Fruit fly (Drosophila melanogaster): ENCODE measurements around the gene twin.
A peak's percentile ranks its signal among the peaks of the same experiment; 100 is the strongest.

Gene twin

DNA sequence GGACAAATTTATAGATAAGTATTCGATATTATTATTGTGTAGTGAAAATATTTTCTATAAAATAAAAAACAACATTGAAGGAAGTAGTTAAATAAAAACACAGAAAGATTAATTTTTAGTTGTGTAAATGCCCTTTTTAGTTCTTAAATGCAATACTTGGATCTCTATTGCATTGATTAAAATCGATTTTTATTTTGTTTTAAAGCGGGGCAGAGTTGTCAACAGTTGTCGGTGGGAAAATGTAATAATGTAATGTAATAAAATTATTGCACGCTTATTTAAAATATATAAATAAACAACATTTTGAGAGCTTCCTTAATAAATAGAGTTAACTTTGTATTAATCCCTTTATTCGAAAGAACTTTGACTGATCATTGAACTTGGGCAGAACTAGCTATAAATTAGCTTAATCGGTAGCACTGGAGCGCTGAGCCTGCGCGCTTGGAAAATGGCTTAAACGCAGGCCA is 58.2 kb downstream of the twin start, which contains the start of gene Apc2 (continued):
- TF ChIP-seq CG12104 (GFP tag; optimal IDR thresholded peaks at IDR 0.05) (peak; percentile 45), Sry-δ (GFP tag; optimal IDR thresholded peaks at IDR 0.05) (peak; percentile 66), Rx (GFP tag; IDR thresholded peaks at IDR 0.05) (peak; percentile 58), mam (GFP tag; optimal IDR thresholded peaks at IDR 0.05) (peak; percentile 41), pita (GFP tag; optimal IDR thresholded peaks at IDR 0.05) (no peak), CG31388 (GFP tag; optimal IDR thresholded peaks at IDR 0.05) (no peak), da (GFP tag; optimal IDR thresholded peaks at IDR 0.05) (no peak), CG6272 (GFP tag; IDR thresholded peaks at IDR 0.05) (no peak), NFAT (GFP tag; IDR thresholded peaks at IDR 0.05) (peak; percentile 51; the same call in 1 of the 2 replicates), CG5953 (GFP tag; IDR thresholded peaks at IDR 0.05) (no peak), NC2β (GFP tag; optimal IDR thresholded peaks at IDR 0.05) (no peak), Deaf1 (tag; optimal IDR thresholded peaks at IDR 0.05) (no peak), CG6791 (GFP tag; IDR thresholded peaks at IDR 0.05; ENCODE audit: partially characterized antibody) (no peak), CG11456 (GFP tag; IDR thresholded peaks at IDR 0.05) (no peak), pnt (GFP tag; optimal IDR thresholded peaks at IDR 0.05) (no peak), CG10543 (GFP tag; optimal IDR thresholded peaks at IDR 0.05) (peak; percentile 30), Awh (GFP tag; IDR thresholded peaks at IDR 0.05) (no peak), CG15696 (tag; optimal IDR thresholded peaks at IDR 0.05) (peak; percentile 61), CG10267 (tag; optimal IDR thresholded peaks at IDR 0.05) (peak; percentile 66), CG17186 (GFP tag; optimal IDR thresholded peaks at IDR 0.05) (peak; percentile 52), CG14014 (GFP tag; IDR thresholded peaks at IDR 0.05) (peak; percentile 61), CG42726 (GFP tag; IDR thresholded peaks at IDR 0.05; ENCODE audit: partially characterized antibody) (no peak), CG14667 (GFP tag; IDR thresholded peaks at IDR 0.05) (peak; percentile 28; the same call in 1 of the 2 replicates), Ets97D (GFP tag; optimal IDR thresholded peaks at IDR 0.05) (peak; percentile 8), CoRest (tag; optimal IDR thresholded peaks at IDR 0.05) (peak; percentile 80), ken (GFP tag; IDR thresholded peaks at IDR 0.05) (peak; percentile 59; the same call in 2 of the 3 replicates), vnd (GFP tag; IDR thresholded peaks at IDR 0.05; ENCODE audit: partially characterized antibody) (peak; percentile 47; the same call in 1 of the 3 replicates), CG6654 (GFP tag; optimal IDR thresholded peaks at IDR 0.05) (no peak), MTF-1 (GFP tag; optimal IDR thresholded peaks at IDR 0.05; ENCODE audit: borderline replicate concordance) (no peak), Dad (GFP tag; optimal IDR thresholded peaks at IDR 0.05) (no peak), Jarid2 (GFP tag; optimal IDR thresholded peaks at IDR 0.05) (no peak), Mes4 (GFP tag; optimal IDR thresholded peaks at IDR 0.05) (no peak), CG17802 (tag; optimal IDR thresholded peaks at IDR 0.05) (no peak), CG4730 (GFP tag; IDR thresholded peaks at IDR 0.05) (0 out of 2 replicates have a peak, but pooled peaks have one; percentile 13), lmd (GFP tag; IDR thresholded peaks at IDR 0.05) (peak; percentile 64), CG32532 (GFP tag; IDR thresholded peaks at IDR 0.05) (peak; percentile 74), bigmax (GFP tag; optimal IDR thresholded peaks at IDR 0.05) (no peak), stc (GFP tag; IDR thresholded peaks at IDR 0.05) (peak; percentile 59; the same call in 1 of the 2 replicates), CG10209 (GFP tag; optimal IDR thresholded peaks at IDR 0.05) (peak; percentile 51), HLH54F (GFP tag; optimal IDR thresholded peaks at IDR 0.05) (peak; percentile 36), hkb (optimal IDR thresholded peaks at IDR 0.05) (no peak), hkb (GFP tag; IDR thresholded peaks at IDR 0.05) (peak; percentile 68), trh (GFP tag; optimal IDR thresholded peaks at IDR 0.05) (no peak), Eip74EF (GFP tag; optimal IDR thresholded peaks at IDR 0.05) (peak in 1 of 2 experiments; percentile 29), HLH3B (GFP tag; IDR thresholded peaks at IDR 0.05) (peak; percentile 57; the same call in 1 of the 2 replicates), CG9817 (tag; optimal IDR thresholded peaks at IDR 0.05) (peak; percentile 58), ash1 (GFP tag; optimal IDR thresholded peaks at IDR 0.05) (no peak), Stat92E (GFP tag; optimal IDR thresholded peaks at IDR 0.05) (peak in 1 of 3 experiments; percentile 24), pan (optimal IDR thresholded peaks at IDR 0.05) (no peak), pan (GFP tag; optimal IDR thresholded peaks at IDR 0.05 in 1 of 2, IDR thresholded peaks at IDR 0.05 in 1 of 2) (peak in 1 of 2 experiments; percentile 70)
